Worm (Caenorhabditis elegans): ENCODE measurements around the gene gldi-2.
A peak's percentile ranks its signal among the peaks of the same experiment; 100 is the strongest.

gldi-2 gene

ce11 chrII:6830923-6831322, 47.7 kb downstream of the gldi-2 start:
- TF ChIP-seq mes-2 (tag; optimal IDR thresholded peaks at IDR 0.05; ENCODE audit: poor library complexity, severe bottlenecking): peak; percentile 20
- TF ChIP-seq dve-1 (tag; optimal IDR thresholded peaks at IDR 0.05; ENCODE audit: insufficient read depth): no peak
- TF ChIP-seq R02D3.7 (tag; optimal IDR thresholded peaks at IDR 0.05): no peak
- no peak for TF ChIP-seq nhr-48 (tag; optimal IDR thresholded peaks at IDR 0.05)
- TF ChIP-seq aly-2 (tag; optimal IDR thresholded peaks at IDR 0.05): no peak
- no peak for TF ChIP-seq F26F4.8 (GFP tag; conservative IDR thresholded peaks at IDR 0.05)
- TF ChIP-seq mxl-2 (GFP tag; conservative IDR thresholded peaks at IDR 0.05): no peak
- peak; percentile 8 for TF ChIP-seq aha-1 (tag)
- TF ChIP-seq ceh-32 (tag; optimal IDR thresholded peaks at IDR 0.05; ENCODE audit: poor library complexity): no peak

ce11 chrII:6831531-6832201, 48.4 kb downstream of the gldi-2 start:
- peak; percentile 19 for TF ChIP-seq nhr-28 (tag; optimal IDR thresholded peaks at IDR 0.05)
- peak; percentile 93 for TF ChIP-seq aha-1 (tag)
- TF ChIP-seq pha-4 (GFP tag; IDR thresholded peaks at IDR 0.05): no peak
- TF ChIP-seq pha-4 (tag; optimal IDR thresholded peaks at IDR 0.05): peak; percentile 10
- TF ChIP-seq T20F7.1 (GFP tag; optimal IDR thresholded peaks at IDR 0.05): no peak
- TF ChIP-seq mes-2 (tag; optimal IDR thresholded peaks at IDR 0.05; ENCODE audit: poor library complexity, severe bottlenecking): peak; percentile 9
- TF ChIP-seq unc-62 (GFP tag; optimal IDR thresholded peaks at IDR 0.05 in 1 of 2): peak in 1 of 2 experiments; percentile 16
- TF ChIP-seq unc-62 (tag; optimal IDR thresholded peaks at IDR 0.05): no peak
- no peak for TF ChIP-seq daf-16 (GFP tag; optimal IDR thresholded peaks at IDR 0.05)
- TF ChIP-seq daf-16 (tag; optimal IDR thresholded peaks at IDR 0.05): peak; percentile 29
- TF ChIP-seq ctbp-1 (GFP tag; IDR thresholded peaks at IDR 0.05): no peak
- no peak for TF ChIP-seq lin-1 (GFP tag; IDR thresholded peaks at IDR 0.05)

- no peak for TF ChIP-seq mxl-3 (GFP tag; optimal IDR thresholded peaks at IDR 0.05)
- TF ChIP-seq ces-1 (GFP tag; optimal IDR thresholded peaks at IDR 0.05): peak; percentile 51
These were observed 49.0 kb downstream of the gldi-2 start for ce11 chrII:6832207-6832606.

- TF ChIP-seq ceh-20 (GFP tag; IDR thresholded peaks at IDR 0.05) (no peak), daf-16 (GFP tag; optimal IDR thresholded peaks at IDR 0.05) (peak in 1 of 2 experiments; percentile 17), daf-16 (tag; optimal IDR thresholded peaks at IDR 0.05) (no peak), nhr-41 (GFP tag; IDR thresholded peaks at IDR 0.05) (no peak), nhr-25 (tag; optimal IDR thresholded peaks at IDR 0.05; ENCODE audit: borderline replicate concordance, insufficient read depth) (no peak), lim-7 (GFP tag; IDR thresholded peaks at IDR 0.05) (no peak), mxl-3 (GFP tag; optimal IDR thresholded peaks at IDR 0.05) (peak; percentile 7), vab-7 (GFP tag; IDR thresholded peaks at IDR 0.05) (no peak), unc-62 (GFP tag; optimal IDR thresholded peaks at IDR 0.05 in 1 of 2) (peak in 1 of 2 experiments; percentile 76), unc-62 (tag; optimal IDR thresholded peaks at IDR 0.05) (no peak), tag-97 (GFP tag; IDR thresholded peaks at IDR 0.05) (no peak), mdl-1 (tag; optimal IDR thresholded peaks at IDR 0.05) (peak in 1 of 2 experiments; percentile 8), aha-1 (tag) (peak; percentile 55), F26F4.8 (GFP tag; conservative IDR thresholded peaks at IDR 0.05) (no peak), set-16 (GFP tag; IDR thresholded peaks at IDR 0.05) (peak; percentile 34; the same call in 1 of the 2 replicates), Y48G9A.11 (GFP tag; IDR thresholded peaks at IDR 0.05) (no peak), hlh-11 (tag; optimal IDR thresholded peaks at IDR 0.05) (peak; percentile 23), hmg-1.1 (GFP tag; IDR thresholded peaks at IDR 0.05) (0 out of 2 replicates have a peak, but pooled peaks have one; percentile 12), hlh-30 (tag; optimal IDR thresholded peaks at IDR 0.05; ENCODE audit: insufficient read depth) (peak; percentile 19), attf-4 (tag; optimal IDR thresholded peaks at IDR 0.05) (no peak), lin-1 (GFP tag; IDR thresholded peaks at IDR 0.05) (no peak), F49E8.2 (tag; optimal IDR thresholded peaks at IDR 0.05; ENCODE audit: borderline replicate concordance) (no peak), ceh-62 (tag; optimal IDR thresholded peaks at IDR 0.05) (no peak), mdt-29 (GFP tag; IDR thresholded peaks at IDR 0.05) (no peak), php-3 (GFP tag; IDR thresholded peaks at IDR 0.05) (no peak), aly-2 (tag; optimal IDR thresholded peaks at IDR 0.05) (no peak)
These were observed 49.6 kb downstream of the gldi-2 start for ce11 chrII:6832695-6833389.
